Worm (Caenorhabditis elegans) whole organism, dauer: ENCODE measurements around the gene F08H9.3.

Source experiments
- unc-62 ChIP-seq: sonication (generic microtip); optimal IDR thresholded peaks from 2 replicates; lab custom pipeline; 2017; ENCODE audit warnings: missing biosample characterization, missing genetic modification reagents, missing genetic modification characterization

F08H9.3 gene

ce11 chrV:14484582-14484981 lies 21.4 kb upstream of the F08H9.3 start, which contains the start of gene R02D5.4:
TSS of gene R02D5.4 (minus strand) at chrV:14484682.
- TF ChIP-seq unc-62 (GFP tag; lab: Kevin White, UChicago), result no peak

ce11 chrV:14482728-14483210 lies 19.6 kb upstream of the F08H9.3 start, which contains the start of gene R02D5.3:
TSS of gene R02D5.3 (plus strand) at chrV:14483160.
- no peak for TF ChIP-seq unc-62 (GFP tag; lab: Kevin White, UChicago)

ce11 chrV:14481987-14482386 lies 18.8 kb upstream of the F08H9.3 start, which contains the start of gene R02D5.10:
TSS of gene R02D5.10 (plus strand) at chrV:14482287.
- TF ChIP-seq unc-62 (GFP tag; lab: Kevin White, UChicago), result no peak

ce11 chrV:14481401-14481800 lies 18.3 kb upstream of the F08H9.3 start, which contains the start of gene R02D5.7:
TSS of gene R02D5.7 (minus strand) at chrV:14481501.
- no peak for TF ChIP-seq unc-62 (GFP tag; lab: Kevin White, UChicago)

ce11 chrV:14480533-14480932 lies 17.4 kb upstream of the F08H9.3 start:
- TF ChIP-seq unc-62 (GFP tag; lab: Kevin White, UChicago), result no peak

ce11 chrV:14478979-14479378 lies 15.8 kb upstream of the F08H9.3 start, which contains the start of gene clec-55:
TSS of gene clec-55 (plus strand) at chrV:14479279.
- TF ChIP-seq unc-62 (GFP tag; lab: Kevin White, UChicago), result no peak

- no peak for TF ChIP-seq unc-62 (GFP tag; lab: Kevin White, UChicago)
Observed at ce11 chrV:14476680-14477079, 13.5 kb upstream of the F08H9.3 start, which contains the start of gene clec-54. TSS of gene clec-54 (plus strand) at chrV:14476903.

ce11 chrV:14474099-14474498 lies 11.0 kb upstream of the F08H9.3 start, which contains the start of gene clec-56:
TSS of gene clec-56 (plus strand) at chrV:14474399.
- no peak for TF ChIP-seq unc-62 (GFP tag; lab: Kevin White, UChicago)

ce11 chrV:14472229-14472628 lies 9.1 kb upstream of the F08H9.3 start, which contains the start of gene clec-227:
TSS of gene clec-227 (plus strand) at chrV:14472529.
- TF ChIP-seq unc-62 (GFP tag; lab: Kevin White, UChicago), result no peak

ce11 chrV:14468931-14469330 lies 5.8 kb upstream of the F08H9.3 start, which contains the start of gene clec-57:
TSS of gene clec-57 (plus strand) at chrV:14469231.
- TF ChIP-seq unc-62 (GFP tag; lab: Kevin White, UChicago), result no peak

ce11 chrV:14468196-14468874 lies 5.2 kb upstream of the F08H9.3 start, which contains the start of gene srz-97:
TSS of gene srz-97 (minus strand) at chrV:14468246.
- no peak for TF ChIP-seq unc-62 (GFP tag; lab: Kevin White, UChicago)

- TF ChIP-seq unc-62 (GFP tag; lab: Kevin White, UChicago), result no peak
Observed at ce11 chrV:14464368-14464767, 1.2 kb upstream of the F08H9.3 start, which contains the start of gene F08H9.4. TSS of gene F08H9.4 (minus strand) at chrV:14464428.

- TF ChIP-seq unc-62 (GFP tag; lab: Kevin White, UChicago), result no peak
Observed at ce11 chrV:14462653-14463052, 485 bp downstream of the F08H9.3 start.

ce11 chrV:14460615-14461102 lies 2.5 kb downstream of the F08H9.3 start, which contains the start of gene F08H9.2:
TSS of gene F08H9.2 (plus strand) at chrV:14460665.
- TF ChIP-seq unc-62 (GFP tag; lab: Kevin White, UChicago), result no peak

- TF ChIP-seq unc-62 (GFP tag; lab: Kevin White, UChicago), result no peak
Observed at ce11 chrV:14460122-14460521, 3.0 kb downstream of the F08H9.3 start.

- TF ChIP-seq unc-62 (GFP tag; lab: Kevin White, UChicago), result no peak
Observed at ce11 chrV:14457070-14457469, 6.1 kb downstream of the F08H9.3 start, which contains the start of gene coh-3. TSS of gene coh-3 (plus strand) at chrV:14457422.
